Fruit fly (Drosophila melanogaster): ENCODE data around the gene CG40228.

The CG40228 gene

dm6 chr3L:27083744-27084143 lies at the start of gene CG40228:
Gene CG40228 (minus strand): TSS chr3L:27083906.
- TF ChIP-seq CTCF (optimal IDR thresholded peaks at IDR 0.05), result peak in 1 of 2 experiments; percentile 23
- no peak for TF ChIP-seq CG8478 (optimal IDR thresholded peaks at IDR 0.05)

dm6 chr3L:27093837-27094236 lies 10.1 kb upstream of the CG40228 start:
- TF ChIP-seq CTCF (optimal IDR thresholded peaks at IDR 0.05) (no peak), CG8478 (optimal IDR thresholded peaks at IDR 0.05) (no peak)

dm6 chr3L:27086696-27087095 lies 3.0 kb upstream of the CG40228 start:
- no peak for TF ChIP-seq CTCF (optimal IDR thresholded peaks at IDR 0.05)
- no peak for TF ChIP-seq CG8478 (optimal IDR thresholded peaks at IDR 0.05)

dm6 chr3L:27084960-27085359 lies 1.3 kb upstream of the CG40228 start:
- TF ChIP-seq CTCF (optimal IDR thresholded peaks at IDR 0.05) (no peak), CG8478 (optimal IDR thresholded peaks at IDR 0.05) (no peak)

Data from S2 (cell line).